Worm (Caenorhabditis elegans): ENCODE data around the gene F07C4.11.

The F07C4.11 gene

DNA sequence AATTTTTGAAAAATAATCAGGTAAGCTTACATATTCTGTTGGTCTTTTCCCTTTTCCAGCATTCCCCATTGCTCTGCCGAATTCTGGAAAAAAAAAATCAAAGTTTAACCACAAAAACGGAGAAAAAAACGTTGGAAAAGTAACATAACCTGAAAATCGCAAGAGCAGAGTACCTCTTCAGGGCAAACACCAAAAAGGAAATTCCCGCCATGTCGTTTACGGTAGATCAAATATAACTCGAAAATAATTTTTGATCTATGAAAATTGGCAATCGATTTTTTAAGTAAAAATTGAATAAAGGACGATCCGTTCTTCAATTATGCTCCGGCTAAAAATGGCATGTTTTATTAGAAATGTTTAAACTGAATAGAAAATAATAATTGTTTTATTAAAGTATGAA lies 39.9 kb downstream of the F07C4.11 start, which contains the start of gene C50E3.11:
TSS of gene C50E3.11 (minus strand) at position 83 of the 400 bp plus-strand sequence.
- no peak for TF ChIP-seq lin-13 (GFP tag; optimal IDR thresholded peaks at IDR 0.05)
- no peak for TF ChIP-seq lin-15B (tag; optimal IDR thresholded peaks at IDR 0.05)
- no peak for TF ChIP-seq mdl-1 (tag; optimal IDR thresholded peaks at IDR 0.05)
- no peak for TF ChIP-seq nhr-47 (tag; optimal IDR thresholded peaks at IDR 0.05)
- no peak for TF ChIP-seq nhr-71 (tag; optimal IDR thresholded peaks at IDR 0.05)

DNA sequence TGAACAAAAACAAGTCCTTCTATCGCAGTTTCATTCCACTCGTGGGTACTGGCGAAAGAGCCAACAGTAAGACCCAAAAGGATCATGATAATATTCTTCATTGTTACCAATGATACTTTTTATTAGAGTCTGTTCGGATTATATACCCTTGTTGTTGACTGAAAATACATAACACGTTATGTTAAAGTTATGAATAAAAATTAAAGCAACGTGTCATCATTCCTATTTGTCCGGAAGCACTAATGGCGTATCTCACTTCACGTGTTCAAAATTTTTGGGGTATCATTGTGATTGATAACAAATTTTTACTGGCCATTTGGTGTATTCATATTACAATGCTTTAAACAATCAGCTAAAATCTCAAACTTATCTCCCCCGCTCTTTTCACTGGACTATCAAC lies 41.9 kb downstream of the F07C4.11 start, which contains the start of gene scl-26:
TSS of gene scl-26 (minus strand) at position 101 of the 400 bp plus-strand sequence.
- TF ChIP-seq nhr-20 (tag; optimal IDR thresholded peaks at IDR 0.05) = no peak
- TF ChIP-seq sptf-1 (tag; optimal IDR thresholded peaks at IDR 0.05) = no peak
- no peak for TF ChIP-seq nhr-77 (tag; optimal IDR thresholded peaks at IDR 0.05)
- TF ChIP-seq sup-37 (GFP tag; optimal IDR thresholded peaks at IDR 0.05) = no peak
- TF ChIP-seq ceh-90 (tag; optimal IDR thresholded peaks at IDR 0.05) = no peak
- no peak for TF ChIP-seq isw-1 (GFP tag; IDR thresholded peaks at IDR 0.05)
- no peak for TF ChIP-seq tlp-1 (tag; optimal IDR thresholded peaks at IDR 0.05)
- no peak for TF ChIP-seq dpl-1 (GFP tag; optimal IDR thresholded peaks at IDR 0.05)

DNA sequence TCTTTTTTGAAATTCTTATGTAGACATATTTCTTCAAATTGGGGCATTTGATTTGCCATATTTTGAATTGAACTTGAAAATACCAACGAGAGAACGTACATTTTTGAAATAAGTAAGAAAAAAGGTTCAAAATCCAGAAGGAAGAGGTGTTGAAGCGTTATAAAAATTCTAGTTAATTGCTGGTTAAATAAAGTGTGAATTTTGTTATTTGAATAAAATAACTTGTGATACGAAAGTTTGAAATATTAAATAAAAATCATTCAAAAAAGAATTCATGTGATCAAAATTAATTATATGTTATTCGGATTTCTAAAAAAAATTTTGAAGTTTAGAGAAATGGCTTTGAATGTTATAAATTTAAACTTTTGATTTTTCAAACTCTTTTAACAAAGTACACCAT lies 43.2 kb downstream of the F07C4.11 start, which contains the start of gene C50E3.9:
TSS of gene C50E3.9 (minus strand) at position 101 of the 400 bp plus-strand sequence.
- no peak for TF ChIP-seq zip-4 (GFP tag; optimal IDR thresholded peaks at IDR 0.05)

DNA sequence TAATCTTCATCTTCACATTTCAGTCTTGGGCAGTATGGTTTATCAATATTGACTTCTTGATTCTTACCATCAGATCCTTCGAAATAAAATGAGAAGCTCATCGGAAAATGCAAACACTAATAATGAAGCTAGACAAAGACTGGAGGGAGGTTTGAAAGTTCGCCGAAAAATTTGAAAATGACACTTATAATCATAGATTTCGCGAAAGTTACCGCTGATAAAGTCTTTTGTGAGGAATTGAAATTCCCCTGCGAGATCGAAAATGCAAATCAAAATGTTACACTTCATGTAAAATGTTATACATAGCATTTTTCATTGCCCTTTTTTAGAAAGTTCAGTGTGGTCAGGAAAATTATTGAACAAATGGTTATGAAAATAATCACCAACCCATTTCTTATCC lies 45.0 kb downstream of the F07C4.11 start, which contains the start of gene C50E3.7:
TSS of gene C50E3.7 (minus strand) at position 101 of the 400 bp plus-strand sequence.
- TF ChIP-seq ceh-82 (tag; optimal IDR thresholded peaks at IDR 0.05) = no peak
- TF ChIP-seq blmp-1 (tag; optimal IDR thresholded peaks at IDR 0.05) = no peak
- TF ChIP-seq ceh-88 (GFP tag; IDR thresholded peaks at IDR 0.05) = no peak
- TF ChIP-seq nhr-90 (tag; optimal IDR thresholded peaks at IDR 0.05; ENCODE audit: poor library complexity) = no peak
- TF ChIP-seq alr-1 (tag; optimal IDR thresholded peaks at IDR 0.05; ENCODE audit: borderline replicate concordance) = no peak
- no peak for TF ChIP-seq Y116A8C.19 (tag; optimal IDR thresholded peaks at IDR 0.05; ENCODE audit: borderline replicate concordance)
- no peak for TF ChIP-seq lsy-2 (tag; optimal IDR thresholded peaks at IDR 0.05)
- TF ChIP-seq lin-15B (tag; optimal IDR thresholded peaks at IDR 0.05) = no peak
- TF ChIP-seq isw-1 (GFP tag; IDR thresholded peaks at IDR 0.05) = no peak
- TF ChIP-seq nhr-20 (tag; optimal IDR thresholded peaks at IDR 0.05) = no peak
- TF ChIP-seq swsn-7 (tag; optimal IDR thresholded peaks at IDR 0.05) = no peak
- no peak for TF ChIP-seq grh-1 (GFP tag; IDR thresholded peaks at IDR 0.05)
- TF ChIP-seq elt-3 (tag; optimal IDR thresholded peaks at IDR 0.05) = no peak

DNA sequence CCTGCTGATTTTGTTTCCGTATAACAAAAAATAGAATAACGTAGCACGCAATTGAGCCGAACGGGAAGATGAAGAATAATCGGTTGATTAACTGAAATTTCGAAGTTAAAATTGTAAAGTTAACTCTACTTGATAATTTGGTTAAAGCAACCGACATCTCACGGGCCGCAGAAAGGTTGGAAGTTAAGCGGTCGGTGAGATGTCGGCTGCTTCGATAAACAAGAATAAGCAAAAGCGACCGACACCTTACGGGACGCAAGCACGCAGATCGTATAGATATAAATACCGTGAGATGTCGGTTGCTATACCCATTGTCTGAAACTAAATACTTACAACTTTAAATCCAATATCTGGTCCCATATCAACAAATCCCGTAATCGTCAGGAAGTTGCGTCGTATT lies 48.2 kb downstream of the F07C4.11 start:
- no peak for TF ChIP-seq skn-1 (tag; optimal IDR thresholded peaks at IDR 0.05)

All from whole organism, L1 larva.